Worm (Caenorhabditis elegans) whole organism, L1 larva: ENCODE data around the gene srr-4.
A peak's percentile ranks its signal among the peaks of the same experiment; 100 is the strongest.

Source experiments
- C04F5.9 ChIP-seq: sonication (generic microtip); optimal IDR thresholded peaks from 2 replicates; lab custom pipeline; 2016; ENCODE audit warnings: missing genetic modification characterization, missing compliant biosample characterization
- C16A3.4 ChIP-seq: fragments of 150-350 bp; optimal IDR thresholded peaks from 2 replicates; lab custom pipeline; 2014; ENCODE audit warnings: missing biosample characterization, missing genetic modification characterization
- aha-1 ChIP-seq: fragments of 150-350 bp; optimal IDR thresholded peaks from 2 replicates; lab custom pipeline; 2014; ENCODE audit warnings: missing biosample characterization, missing genetic modification characterization
- alr-1 ChIP-seq: fragments of 200-800 bp; sonication (Bioruptor generic); optimal IDR thresholded peaks from 2 replicates; lab custom pipeline; 2018; ENCODE audit warnings: borderline replicate concordance, mild to moderate bottlenecking, missing genetic modification characterization, missing compliant biosample characterization
- ama-1 ChIP-seq: fragments of 150-350 bp; optimal IDR thresholded peaks from 2 replicates; lab custom pipeline; 2014
- blmp-1 ChIP-seq: fragments of 150-350 bp; optimal IDR thresholded peaks from 2 replicates; lab custom pipeline; 2014; ENCODE audit warnings: missing biosample characterization, missing genetic modification characterization
- ceh-63 ChIP-seq: fragments of 200-800 bp; sonication (Bioruptor generic); optimal IDR thresholded peaks from 2 replicates; lab custom pipeline; 2018; ENCODE audit warnings: mild to moderate bottlenecking, missing genetic modification characterization, missing compliant biosample characterization
- ceh-82 ChIP-seq, 3 experiments: fragments of 150-350 bp in 1 of 3; sonication (generic microtip) in 2 of 3; optimal IDR thresholded peaks; 2 replicates each; lab custom pipeline; 2014 to 2017; ENCODE audit warnings: missing biosample characterization in 3 of 3, missing genetic modification characterization in 3 of 3
- ces-1 ChIP-seq: fragments of 150-350 bp; optimal IDR thresholded peaks from 2 replicates; lab custom pipeline; 2014; ENCODE audit warnings: missing biosample characterization, missing genetic modification reagents, missing genetic modification characterization
- efl-1 ChIP-seq, 4 experiments: fragments of 150-350 bp; optimal IDR thresholded peaks in 3 of 4; peaks in 1 of 4; 1 replicate in 1 of 4; 2 replicates in 3 of 4; lab custom pipeline; 2014; ENCODE audit warnings: missing biosample characterization in 2 of 4, missing genetic modification characterization in 2 of 4, missing genetic modification reagents in 2 of 4
- egl-13 ChIP-seq: sonication (generic microtip); optimal IDR thresholded peaks from 2 replicates; lab custom pipeline; 2016; ENCODE audit warnings: missing genotype, missing genetic modification reagents, missing genetic modification characterization, missing compliant biosample characterization
- elt-2 ChIP-seq: sonication (generic microtip); optimal IDR thresholded peaks from 2 replicates; lab custom pipeline; 2016; ENCODE audit warnings: missing genetic modification characterization, mild to moderate bottlenecking, inconsistent platforms, missing compliant biosample characterization, missing genetic modification reagents
- elt-3 ChIP-seq, 6 experiments: fragments of 150-350 bp in 1 of 6; sonication (generic microtip); optimal IDR thresholded peaks; 2 replicates each; lab custom pipeline; 2017 to 2018; ENCODE audit warnings: missing biosample characterization in 6 of 6, missing genetic modification characterization in 6 of 6, inconsistent platforms in 1 of 6
- ets-5 ChIP-seq: fragments of 200-800 bp; sonication (Bioruptor generic); IDR thresholded peaks from 2 replicates; pipeline ENCODE4 v1.3.6; 2022; ENCODE audit warnings: missing genetic modification characterization, missing compliant biosample characterization
- fkh-10 ChIP-seq: sonication (generic microtip); optimal IDR thresholded peaks from 2 replicates; lab custom pipeline; 2017; ENCODE audit warnings: missing biosample characterization, missing genetic modification reagents, missing genetic modification characterization
- fkh-4 ChIP-seq: sonication (generic microtip); optimal IDR thresholded peaks from 2 replicates; lab custom pipeline; 2016; ENCODE audit warnings: missing compliant biosample characterization, missing genetic modification characterization, borderline replicate concordance
- grh-1 ChIP-seq: fragments of 200-800 bp; sonication (Bioruptor generic); IDR thresholded peaks from 2 replicates; pipeline ENCODE4 v1.3.6; 2022; ENCODE audit warnings: missing genetic modification reagents, missing genetic modification characterization, missing compliant biosample characterization
- irx-1 ChIP-seq: sonication (generic microtip); optimal IDR thresholded peaks from 2 replicates; lab custom pipeline; 2016; ENCODE audit warnings: missing genetic modification characterization, missing compliant biosample characterization
- lin-13 ChIP-seq: fragments of 150-350 bp; optimal IDR thresholded peaks from 2 replicates; lab custom pipeline; 2014; ENCODE audit warnings: missing biosample characterization, missing genetic modification reagents, missing genetic modification characterization
- lin-14 ChIP-seq: fragments of 200-800 bp; sonication (Bioruptor generic); optimal IDR thresholded peaks from 2 replicates; lab custom pipeline; 2018; ENCODE audit warnings: mild to moderate bottlenecking, missing genetic modification characterization, moderate library complexity, missing compliant biosample characterization
- lin-15B ChIP-seq: fragments of 150-350 bp; sonication (generic microtip); optimal IDR thresholded peaks from 3 replicates; lab custom pipeline; 2014; ENCODE audit warnings: missing biosample characterization, missing genetic modification characterization
- lin-35 ChIP-seq, 2 experiments: fragments of 150-350 bp; optimal IDR thresholded peaks; 2 replicates each; lab custom pipeline; 2014; ENCODE audit warnings: missing biosample characterization in 2 of 2, missing genetic modification characterization in 2 of 2, missing genetic modification reagents in 2 of 2
- lin-39 ChIP-seq: fragments of 150-350 bp; optimal IDR thresholded peaks from 2 replicates; lab custom pipeline; 2014; ENCODE audit warnings: missing biosample characterization, missing genetic modification reagents, missing genetic modification characterization
- lsy-2 ChIP-seq, 2 experiments: fragments of 150-350 bp; optimal IDR thresholded peaks; 2 replicates each; lab custom pipeline; 2014; ENCODE audit warnings: missing biosample characterization in 2 of 2, missing genetic modification characterization in 2 of 2
- mdl-1 ChIP-seq, 2 experiments: fragments of 150-350 bp; optimal IDR thresholded peaks; 2 replicates each; lab custom pipeline; 2014 to 2017; ENCODE audit warnings: missing biosample characterization in 2 of 2, missing genetic modification characterization in 2 of 2, inconsistent platforms in 1 of 2
- mef-2 ChIP-seq: fragments of 150-350 bp; optimal IDR thresholded peaks from 2 replicates; lab custom pipeline; 2014; ENCODE audit warnings: missing biosample characterization, missing genetic modification characterization
- mep-1 ChIP-seq: fragments of 150-350 bp; optimal IDR thresholded peaks from 2 replicates; lab custom pipeline; 2014; ENCODE audit warnings: missing biosample characterization, missing genetic modification characterization
- nhr-12 ChIP-seq: sonication (generic microtip); optimal IDR thresholded peaks from 2 replicates; lab custom pipeline; 2017; ENCODE audit warnings: missing biosample characterization, missing genetic modification characterization
- nhr-20 ChIP-seq: sonication (generic microtip); optimal IDR thresholded peaks from 2 replicates; lab custom pipeline; 2016; ENCODE audit warnings: mild to moderate bottlenecking, missing genetic modification characterization, missing compliant biosample characterization
- nhr-237 ChIP-seq: fragments of 150-350 bp; optimal IDR thresholded peaks from 2 replicates; lab custom pipeline; 2014; ENCODE audit warnings: missing biosample characterization, missing genetic modification characterization
- nhr-28 ChIP-seq: fragments of 150-350 bp; optimal IDR thresholded peaks from 2 replicates; lab custom pipeline; 2014; ENCODE audit warnings: missing biosample characterization, missing genetic modification characterization
- nhr-85 ChIP-seq: sonication (generic microtip); peaks from one replicate; lab custom pipeline; 2016; ENCODE audit warnings: missing genetic modification characterization, inconsistent platforms, missing compliant biosample characterization
- rnt-1 ChIP-seq: sonication (generic microtip); optimal IDR thresholded peaks from 2 replicates; lab custom pipeline; 2016; ENCODE audit warnings: mild to moderate bottlenecking, missing genetic modification characterization, moderate library complexity, missing compliant biosample characterization
- sptf-1 ChIP-seq: fragments of 150-350 bp; optimal IDR thresholded peaks from 2 replicates; lab custom pipeline; 2014; ENCODE audit warnings: missing biosample characterization, missing genetic modification characterization
- swsn-7 ChIP-seq: sonication (generic microtip); optimal IDR thresholded peaks from 2 replicates; lab custom pipeline; 2016; ENCODE audit warnings: missing genetic modification characterization, missing compliant biosample characterization
- unc-130 ChIP-seq: fragments of 150-350 bp; optimal IDR thresholded peaks from 2 replicates; lab custom pipeline; 2017; ENCODE audit warnings: missing biosample characterization, missing genetic modification characterization, inconsistent platforms
- unc-30 ChIP-seq: sonication (generic microtip); optimal IDR thresholded peaks from 2 replicates; lab custom pipeline; 2017; ENCODE audit warnings: missing biosample characterization, missing genetic modification characterization
- zag-1 ChIP-seq: fragments of 150-350 bp; optimal IDR thresholded peaks from 2 replicates; lab custom pipeline; 2014; ENCODE audit warnings: missing biosample characterization, missing genetic modification characterization
- zip-4 ChIP-seq: fragments of 200-800 bp; sonication (Bioruptor generic); optimal IDR thresholded peaks from 2 replicates; lab custom pipeline; 2018; ENCODE audit warnings: mild to moderate bottlenecking, missing genetic modification characterization, moderate library complexity, missing compliant biosample characterization
- ztf-11 ChIP-seq, 2 experiments: sonication (generic microtip); optimal IDR thresholded peaks; 2 replicates each; lab custom pipeline; 2016 to 2017; ENCODE audit warnings: missing genetic modification characterization in 2 of 2, missing biosample characterization in 1 of 2, missing compliant biosample characterization in 1 of 2

The srr-4 gene

ce11 chrV:5032176-5032575, 13.2 kb downstream of the srr-4 start (continued):
- TF ChIP-seq zag-1 (tag; lab: Kevin White, UChicago) (no peak), efl-1 (optimal IDR thresholded peaks at IDR 0.05; lab: Kevin White, UChicago) (peak; percentile 4 to 16), efl-1 (GFP tag; optimal IDR thresholded peaks at IDR 0.05 in 1 of 2; lab: Kevin White, UChicago) (no peak), ets-5 (GFP tag; lab: Robert Waterston, UW) (no peak), ztf-11 (tag; optimal IDR thresholded peaks at IDR 0.05; lab: Kevin White, UChicago) (no peak)

DNA sequence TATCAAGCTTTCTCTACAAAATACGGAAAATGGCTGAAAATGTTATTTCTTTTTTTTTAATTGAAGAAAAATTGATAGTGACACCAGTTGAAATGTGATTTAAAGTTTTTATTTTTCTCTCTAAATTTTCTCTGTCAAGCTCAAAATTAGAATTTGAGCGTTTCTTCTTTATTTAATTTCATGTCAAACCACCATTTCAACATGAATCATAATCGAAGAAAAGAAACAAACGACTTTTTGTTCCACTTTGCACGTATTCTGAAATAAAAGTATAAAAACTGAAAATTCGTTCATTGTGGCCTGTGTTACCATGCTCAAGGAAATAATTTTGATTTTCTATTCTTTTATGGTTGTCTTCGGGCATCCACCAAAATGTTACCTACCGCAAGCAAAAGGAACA, 14.1 kb downstream of the srr-4 start, which contains the start of gene K11D12.13:
Gene K11D12.13 (plus strand): TSS at position 301 of the 400 bp plus-strand sequence.
- no peak for TF ChIP-seq egl-13 (tag; lab: Kevin White, UChicago)
- no peak for TF ChIP-seq nhr-85 (tag; lab: Kevin White, UChicago)
- no peak for TF ChIP-seq lsy-2 (tag; optimal IDR thresholded peaks at IDR 0.05; lab: Kevin White, UChicago)
- no peak for TF ChIP-seq ceh-82 (tag; optimal IDR thresholded peaks at IDR 0.05; lab: Kevin White, UChicago)
- no peak for TF ChIP-seq lin-15B (tag; lab: Kevin White, UChicago)
- TF ChIP-seq unc-30 (tag; lab: Kevin White, UChicago) = no peak
- no peak for TF ChIP-seq irx-1 (tag; lab: Kevin White, UChicago)
- TF ChIP-seq zip-4 (GFP tag; lab: Kevin White, UChicago) = no peak
- TF ChIP-seq lin-13 = no peak
- no peak for TF ChIP-seq aha-1 (tag; lab: Kevin White, UChicago)
- no peak for TF ChIP-seq nhr-237 (tag; lab: Kevin White, UChicago)

DNA sequence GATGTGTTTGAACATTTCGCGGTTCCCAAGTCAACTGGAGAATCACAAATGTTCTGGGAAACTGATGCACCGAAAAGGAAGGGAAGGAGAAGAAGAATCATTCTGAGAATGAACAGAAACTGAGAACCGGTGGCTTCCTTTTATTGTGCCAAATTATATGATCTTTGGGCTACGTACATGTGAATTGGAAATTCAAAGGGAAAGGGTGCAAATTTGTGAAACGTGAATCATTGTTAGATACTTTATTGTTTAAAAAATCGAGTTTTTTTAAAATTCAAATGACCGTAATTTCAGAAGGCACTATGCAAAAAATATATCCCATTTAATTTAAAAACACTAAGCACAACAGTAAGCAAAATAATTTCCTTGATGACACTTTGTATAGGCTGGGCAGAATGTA, 16.0 kb downstream of the srr-4 start, which contains the start of gene K11D12.6:
Gene K11D12.6 (minus strand): TSS at position 101 of the 400 bp plus-strand sequence.
- TF ChIP-seq mdl-1 (tag; optimal IDR thresholded peaks at IDR 0.05; lab: Kevin White, UChicago) (no peak), lin-14 (no peak), zip-4 (GFP tag; lab: Kevin White, UChicago) (no peak), mef-2 (no peak)

- TF ChIP-seq ama-1 (lab: Kevin White, UChicago) (no peak), mef-2 (no peak), sptf-1 (no peak), lin-39 (tag; lab: Kevin White, UChicago) (no peak), fkh-10 (no peak), unc-130 (tag; lab: Kevin White, UChicago) (no peak), lin-14 (no peak), C16A3.4 (tag; lab: Kevin White, UChicago) (no peak), alr-1 (tag; lab: Kevin White, UChicago) (no peak)
Observed at ce11 chrV:5036364-5036763, 17.3 kb downstream of the srr-4 start, which contains the start of gene K11D12.7. Gene K11D12.7, minus strand, starts transcription at chrV:5036464.

- no peak for TF ChIP-seq fkh-10
- no peak for TF ChIP-seq ceh-63 (GFP tag; lab: Kevin White, UChicago)
- TF ChIP-seq blmp-1 (tag; lab: Kevin White, UChicago) = peak; percentile 83
- TF ChIP-seq nhr-12 = no peak
- TF ChIP-seq swsn-7 (tag; lab: Kevin White, UChicago) = no peak
- TF ChIP-seq nhr-237 (tag; lab: Kevin White, UChicago) = no peak
- TF ChIP-seq lin-35 (GFP tag; optimal IDR thresholded peaks at IDR 0.05; lab: Kevin White, UChicago) = peak in 1 of 2 experiments; percentile 5
- peak; percentile 54 for TF ChIP-seq grh-1 (GFP tag; lab: Robert Waterston, UW)
- TF ChIP-seq nhr-20 (tag; lab: Kevin White, UChicago) = no peak
- TF ChIP-seq C04F5.9 (tag; lab: Kevin White, UChicago) = no peak
- TF ChIP-seq mep-1 = no peak
- TF ChIP-seq elt-3 (tag; optimal IDR thresholded peaks at IDR 0.05; lab: Kevin White, UChicago) = peak in 1 of 6 experiments; percentile 23
- no peak for TF ChIP-seq nhr-28
- TF ChIP-seq ceh-82 (tag; optimal IDR thresholded peaks at IDR 0.05; lab: Kevin White, UChicago) = no peak
- no peak for TF ChIP-seq elt-2 (tag; lab: Kevin White, UChicago)
- TF ChIP-seq nhr-85 (tag; lab: Kevin White, UChicago) = peak; percentile 85
- no peak for TF ChIP-seq ces-1 (GFP tag; lab: Kevin White, UChicago)
- no peak for TF ChIP-seq unc-130 (tag; lab: Kevin White, UChicago)
- peak; percentile 48 for TF ChIP-seq lin-14
- no peak for TF ChIP-seq lin-15B (tag; lab: Kevin White, UChicago)
- no peak for TF ChIP-seq fkh-4 (tag; lab: Kevin White, UChicago)
- TF ChIP-seq egl-13 (tag; lab: Kevin White, UChicago) = no peak
- TF ChIP-seq rnt-1 (tag; lab: Kevin White, UChicago) = no peak
Observed at ce11 chrV:5038449-5038848, 19.4 kb downstream of the srr-4 start.
